Fruit fly (Drosophila melanogaster) Kc167 (cell line): Measurements from ENCODE around the gene Rpt3R.

Experiments used
- Myc ChIP-seq: fragments of >200 bp; optimal IDR thresholded peaks from 2 replicates; lab custom pipeline; 2017; ENCODE audit warnings: missing external identifiers
- Sin3A ChIP-seq: fragments of >200 bp; optimal IDR thresholded peaks from 2 replicates; lab custom pipeline; 2018; ENCODE audit warnings: missing external identifiers
- h ChIP-seq: fragments of >200 bp; optimal IDR thresholded peaks from 3 replicates; lab custom pipeline; 2018; ENCODE audit warnings: missing external identifiers
- insv ChIP-seq: fragments of >200 bp; optimal IDR thresholded peaks from 3 replicates; lab custom pipeline; 2018; ENCODE audit warnings: missing external identifiers
- psq ChIP-seq: fragments of >200 bp; optimal IDR thresholded peaks from 2 replicates; lab custom pipeline; 2017; ENCODE audit warnings: missing external identifiers
- ttk ChIP-seq: sonication (Bioruptor generic); optimal IDR thresholded peaks from 2 replicates; lab custom pipeline; 2017; ENCODE audit warnings: missing external identifiers

DNA sequence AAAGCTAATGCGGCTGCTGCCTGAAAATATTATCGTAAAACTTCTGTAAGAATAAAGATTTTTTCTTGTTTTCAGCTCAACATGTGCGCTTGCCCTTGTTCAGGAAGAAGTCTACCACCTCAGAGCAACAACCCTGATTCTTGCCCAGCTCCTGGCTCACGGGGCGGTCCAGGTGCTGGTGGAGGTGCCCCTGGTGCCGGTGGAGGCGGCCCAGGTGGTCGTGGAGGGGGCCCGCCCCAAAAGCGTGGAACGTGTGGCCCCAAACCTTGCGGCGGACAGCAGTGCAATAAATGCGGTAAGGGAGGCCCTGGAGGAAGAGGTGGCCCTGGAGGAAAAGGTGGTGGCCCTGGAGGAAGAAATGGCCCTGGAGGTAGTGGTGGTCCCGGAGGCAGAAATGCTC lies 12.3 kb downstream of the Rpt3R start:
- TF ChIP-seq psq (no peak), insv (lab: Kevin White, UChicago) (no peak), Sin3A (lab: Kevin White, UChicago) (no peak), h (lab: Kevin White, UChicago) (no peak), ttk (lab: Kevin White, UChicago) (no peak), Myc (lab: Kevin White, UChicago) (no peak)
